Worm (Caenorhabditis elegans) whole organism, mixed stage, embryonic: ENCODE measurements around the gene srh-218.

Experiments
- blmp-1 ChIP-seq: fragments of 150-350 bp; optimal IDR thresholded peaks from 2 replicates; lab custom pipeline; 2014; ENCODE audit warnings: missing biosample characterization, missing genetic modification characterization
- lsy-2 ChIP-seq: fragments of 150-350 bp; optimal IDR thresholded peaks from 2 replicates; lab custom pipeline; 2014; ENCODE audit warnings: missing biosample characterization, missing genetic modification characterization
- mep-1 ChIP-seq: fragments of 150-350 bp; optimal IDR thresholded peaks from 2 replicates; lab custom pipeline; 2017; ENCODE audit warnings: missing biosample characterization, missing genetic modification reagents, missing genetic modification characterization, inconsistent platforms
- nhr-237 ChIP-seq: fragments of 150-350 bp; optimal IDR thresholded peaks from 2 replicates; lab custom pipeline; 2014; ENCODE audit warnings: missing biosample characterization, missing genetic modification characterization
- pha-4 ChIP-seq: fragments of 150-350 bp; optimal IDR thresholded peaks from 2 replicates; lab custom pipeline; 2018; ENCODE audit warnings: missing biosample characterization, missing genetic modification reagents, missing genetic modification characterization
- ztf-11 ChIP-seq: fragments of 150-350 bp; optimal IDR thresholded peaks from 2 replicates; lab custom pipeline; 2014; ENCODE audit warnings: missing biosample characterization, missing genetic modification characterization

- TF ChIP-seq lsy-2 (tag; lab: Kevin White, UChicago): no peak
- no peak for TF ChIP-seq pha-4 (tag; lab: Kevin White, UChicago)
- TF ChIP-seq nhr-237 (tag; lab: Kevin White, UChicago): no peak
- TF ChIP-seq mep-1 (tag; lab: Kevin White, UChicago): no peak
- TF ChIP-seq blmp-1 (tag; lab: Kevin White, UChicago): no peak
- no peak for TF ChIP-seq ztf-11
Measured at ce11 chrV:15479825-15480224, 14.0 kb upstream of the srh-218 start.
